Worm (Caenorhabditis elegans): Measurements from ENCODE around the gene F16G10.2.

ce11 chrII:2353012-2353411, 22.1 kb upstream of the F16G10.2 start, which contains the start of gene F43C11.3:
- no peak for TF ChIP-seq lsy-2 (tag; optimal IDR thresholded peaks at IDR 0.05)
- no peak for TF ChIP-seq ztf-11 (tag; optimal IDR thresholded peaks at IDR 0.05)
- no peak for TF ChIP-seq lin-13 (tag; optimal IDR thresholded peaks at IDR 0.05)
- TF ChIP-seq zip-8 (tag; optimal IDR thresholded peaks at IDR 0.05) = no peak
- no peak for TF ChIP-seq flh-1 (GFP tag; optimal IDR thresholded peaks at IDR 0.05)
- TF ChIP-seq nhr-237 (tag; optimal IDR thresholded peaks at IDR 0.05) = no peak
- TF ChIP-seq drap-1 (GFP tag; optimal IDR thresholded peaks at IDR 0.05) = no peak
- no peak for TF ChIP-seq unc-39 (tag; optimal IDR thresholded peaks at IDR 0.05)
- no peak for TF ChIP-seq unc-62 (GFP tag; optimal IDR thresholded peaks at IDR 0.05)
- no peak for TF ChIP-seq elt-3 (tag; optimal IDR thresholded peaks at IDR 0.05)
- TF ChIP-seq ces-1 (GFP tag; optimal IDR thresholded peaks at IDR 0.05) = no peak
- TF ChIP-seq cnd-1 (tag; optimal IDR thresholded peaks at IDR 0.05) = no peak
- TF ChIP-seq pha-4 (tag; optimal IDR thresholded peaks at IDR 0.05) = no peak

All from whole organism, mixed stage, embryonic.